Worm (Caenorhabditis elegans) whole organism, midembryonic: ENCODE measurements around the gene cdc-25.3.

Experiments used
- T22C8.4 ChIP-seq: fragments of 200-800 bp; sonication (Bioruptor generic); IDR thresholded peaks from 2 replicates; pipeline ENCODE4 v1.3.6; 2022; ENCODE audit warnings: missing genetic modification characterization, missing compliant biosample characterization
- tab-1 ChIP-seq: fragments of 200-800 bp; sonication (Bioruptor generic); IDR thresholded peaks from 2 replicates; pipeline ENCODE4 v1.3.6; 2022; ENCODE audit warnings: missing genetic modification characterization, missing compliant biosample characterization
- ztf-29 ChIP-seq: fragments of 200-800 bp; sonication (Bioruptor generic); IDR thresholded peaks from 2 replicates; pipeline ENCODE4 v1.3.6; 2022; ENCODE audit warnings: missing genetic modification reagents, missing genetic modification characterization, missing compliant biosample characterization

- no peak for TF ChIP-seq ztf-29
- TF ChIP-seq T22C8.4 (GFP tag; lab: Robert Waterston, UW) = no peak
- no peak for TF ChIP-seq tab-1 (GFP tag; lab: Robert Waterston, UW)
These were observed 27.8 kb downstream of the cdc-25.3 start, which contains the start of gene lnkn-1 for ce11 chrIII:8889931-8890330.
